Worm (Caenorhabditis elegans): Measurements from ENCODE around the gene clec-160.

ce11 chrIII:8258045-8258444, 17.7 kb downstream of the clec-160 start, which contains the start of gene ncr-2:
- TF ChIP-seq hrde-1 (tag; optimal IDR thresholded peaks at IDR 0.05; ENCODE audit: borderline replicate concordance) (no peak), pha-4 (tag; optimal IDR thresholded peaks at IDR 0.05) (no peak), dox-1 (GFP tag; IDR thresholded peaks at IDR 0.05) (no peak), lin-35 (GFP tag; optimal IDR thresholded peaks at IDR 0.05) (no peak), F57A8.1 (GFP tag; optimal IDR thresholded peaks at IDR 0.05) (no peak)
